Worm (Caenorhabditis elegans): ENCODE results near the gene larp-1.
"Not testable (repeated sequence)": the region's sequence is repeated elsewhere in the genome, so short reads cannot be mapped to it uniquely, and the experiment has no call there.

The larp-1 gene

ce11 chrIII:4998111-4998859, 19.2 kb downstream of the larp-1 start, which contains the start of gene tmem-131 (continued):
- TF ChIP-seq unc-62 (GFP tag; optimal IDR thresholded peaks at IDR 0.05 in 1 of 2) (peak in 1 of 2 experiments; percentile 90), unc-62 (tag; optimal IDR thresholded peaks at IDR 0.05) (no peak), nhr-25 (tag; optimal IDR thresholded peaks at IDR 0.05; ENCODE audit: borderline replicate concordance, insufficient read depth) (peak; percentile 63), nhr-28 (tag; optimal IDR thresholded peaks at IDR 0.05) (peak; percentile 53), hlh-11 (tag; optimal IDR thresholded peaks at IDR 0.05) (peak; percentile 60), ztf-11 (tag; optimal IDR thresholded peaks at IDR 0.05) (no peak)

DNA sequence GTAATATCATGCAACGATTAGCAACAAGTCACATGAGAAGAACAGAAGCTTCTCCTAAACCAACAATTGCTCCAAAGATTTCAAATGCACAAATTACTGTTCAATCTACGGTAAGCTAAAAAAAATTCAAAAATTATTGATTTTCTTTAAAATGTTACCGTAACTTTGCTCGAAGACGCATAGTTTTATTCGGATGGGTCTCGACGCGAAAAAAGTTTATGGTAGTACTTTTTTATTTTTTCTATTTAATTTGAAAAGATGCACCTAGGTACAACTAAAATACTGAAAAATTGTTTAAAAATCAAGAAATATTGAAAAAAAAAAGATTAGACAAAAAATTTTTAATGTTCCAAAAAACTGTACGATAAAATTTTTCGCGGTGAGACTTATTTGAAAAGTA, 29.8 kb downstream of the larp-1 start:
- TF ChIP-seq mxl-2 (GFP tag; conservative IDR thresholded peaks at IDR 0.05) (no peak), snpc-1.2 (GFP tag; IDR thresholded peaks at IDR 0.05) (no peak), lsy-2 (tag; optimal IDR thresholded peaks at IDR 0.05) (peak in 1 of 2 experiments; percentile 4), dpl-1 (GFP tag; optimal IDR thresholded peaks at IDR 0.05) (no peak)

DNA sequence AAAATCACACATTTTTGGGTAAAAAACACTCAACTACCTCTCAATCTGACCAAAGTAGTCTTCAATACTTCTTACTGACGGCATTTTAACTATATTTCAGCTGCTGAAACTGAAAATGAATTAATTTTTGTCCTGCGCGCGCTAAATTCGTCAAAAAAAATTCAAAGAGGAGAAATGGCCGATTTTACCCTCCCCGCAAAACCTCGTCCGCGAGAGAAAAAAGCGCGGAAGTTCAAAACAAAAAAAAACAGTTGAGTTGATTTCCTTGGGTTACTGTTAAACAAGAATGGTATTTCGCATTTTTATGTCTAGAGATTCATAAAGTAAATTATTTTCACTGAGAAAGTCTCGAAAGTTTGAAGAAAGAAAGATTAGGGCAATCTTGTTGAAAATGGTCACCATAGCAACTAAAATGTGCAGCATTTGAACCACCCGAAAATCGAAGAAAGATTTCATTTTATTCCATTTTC, 30.6 kb downstream of the larp-1 start, which contains the start of the genes C27F2.10 and wdr-60:
TSS of gene C27F2.10 (minus strand) at position 109 of the 470 bp plus-strand sequence.
TSS of gene wdr-60 (plus strand) at position 420 of the 470 bp plus-strand sequence.
- peak in 1 of 2 experiments; percentile 31 for TF ChIP-seq hif-1 (tag; optimal IDR thresholded peaks at IDR 0.05)
- no peak for TF ChIP-seq Y75B8A.6 (GFP tag; IDR thresholded peaks at IDR 0.05)
- TF ChIP-seq mes-2 (tag; optimal IDR thresholded peaks at IDR 0.05; ENCODE audit: poor library complexity, severe bottlenecking), result peak; percentile 92
- TF ChIP-seq lsy-2 (tag; optimal IDR thresholded peaks at IDR 0.05), result peak in 1 of 2 experiments; percentile 4
- TF ChIP-seq dpl-1 (GFP tag; optimal IDR thresholded peaks at IDR 0.05), result peak; percentile 82

DNA sequence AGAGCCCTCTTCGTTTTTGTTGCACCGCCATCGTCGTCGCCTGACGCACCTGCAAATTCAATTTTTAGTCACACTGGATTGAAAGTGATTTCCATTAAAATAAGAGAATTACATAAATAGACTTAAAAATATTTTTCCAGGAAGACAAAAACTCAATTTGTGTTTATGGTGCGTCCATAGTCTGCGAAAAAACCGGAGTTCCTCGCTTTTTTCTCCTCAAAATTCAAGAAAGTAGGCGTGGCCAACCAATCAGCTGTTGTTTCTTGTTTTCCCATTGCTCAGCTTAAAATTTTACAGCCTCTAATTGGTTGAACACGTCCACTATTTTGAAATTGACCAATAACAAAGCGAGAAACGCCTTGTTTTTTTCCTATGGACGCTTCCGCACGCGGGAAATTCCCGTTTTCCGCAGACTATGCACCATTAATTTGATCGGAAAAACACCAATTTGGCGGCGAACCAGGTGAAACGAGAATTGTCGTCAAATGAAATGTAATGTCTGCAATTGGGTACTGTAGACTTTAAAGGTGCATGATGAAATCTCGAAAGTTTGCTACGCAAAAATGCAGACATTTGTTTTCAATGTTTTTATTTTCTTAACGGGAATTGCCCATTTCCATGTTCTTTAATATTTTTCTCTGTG, 32.9 kb downstream of the larp-1 start, which contains the start of gene C27F2.7:
TSS of gene C27F2.7 (minus strand) at position 51 of the 643 bp plus-strand sequence.
- TF ChIP-seq F49E8.2 (tag; optimal IDR thresholded peaks at IDR 0.05; ENCODE audit: borderline replicate concordance) (peak; percentile 11), dmd-6 (GFP tag; IDR thresholded peaks at IDR 0.05) (no peak), daf-12 (tag; optimal IDR thresholded peaks at IDR 0.05) (no peak), Y48G9A.11 (GFP tag; IDR thresholded peaks at IDR 0.05) (peak; percentile 35; the same call in 1 of the 2 replicates), arid-1 (GFP tag; conservative IDR thresholded peaks at IDR 0.05) (no peak), unc-130 (GFP tag; optimal IDR thresholded peaks at IDR 0.05) (peak; percentile 41)

ce11 chrIII:4983961-4984360, 33.5 kb downstream of the larp-1 start:
- TF ChIP-seq ceh-44 (GFP tag; IDR thresholded peaks at IDR 0.05), result no peak
- peak in 1 of 2 experiments; percentile 92 for TF ChIP-seq unc-62 (GFP tag; optimal IDR thresholded peaks at IDR 0.05 in 1 of 2)
- TF ChIP-seq unc-62 (tag; optimal IDR thresholded peaks at IDR 0.05), result no peak

DNA sequence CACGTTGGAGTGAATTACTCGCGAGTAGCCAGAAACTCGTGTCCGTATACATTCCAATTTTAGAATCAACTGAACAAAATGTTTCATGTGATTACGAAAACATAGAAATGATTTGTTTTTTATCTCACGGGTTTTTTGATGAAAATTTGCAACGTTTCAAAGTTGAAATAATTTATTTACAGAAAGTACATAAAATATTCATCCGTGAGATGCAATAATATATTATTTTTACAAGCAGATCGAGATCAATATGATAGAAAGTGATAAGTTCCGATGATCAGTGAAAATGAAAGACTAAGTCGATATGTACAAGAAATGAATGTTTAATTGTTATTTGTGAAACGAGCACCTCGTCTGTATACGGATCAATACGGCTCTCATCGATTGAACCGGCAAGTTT, 37.1 kb downstream of the larp-1 start, which contains the start of gene C27F2.6:
TSS of gene C27F2.6 (minus strand) at position 101 of the 400 bp plus-strand sequence.
- TF ChIP-seq madf-9 (GFP tag; conservative IDR thresholded peaks at IDR 0.05); ZK546.5 (tag; optimal IDR thresholded peaks at IDR 0.05); zip-11 (GFP tag; IDR thresholded peaks at IDR 0.05): not testable (repeated sequence)

DNA sequence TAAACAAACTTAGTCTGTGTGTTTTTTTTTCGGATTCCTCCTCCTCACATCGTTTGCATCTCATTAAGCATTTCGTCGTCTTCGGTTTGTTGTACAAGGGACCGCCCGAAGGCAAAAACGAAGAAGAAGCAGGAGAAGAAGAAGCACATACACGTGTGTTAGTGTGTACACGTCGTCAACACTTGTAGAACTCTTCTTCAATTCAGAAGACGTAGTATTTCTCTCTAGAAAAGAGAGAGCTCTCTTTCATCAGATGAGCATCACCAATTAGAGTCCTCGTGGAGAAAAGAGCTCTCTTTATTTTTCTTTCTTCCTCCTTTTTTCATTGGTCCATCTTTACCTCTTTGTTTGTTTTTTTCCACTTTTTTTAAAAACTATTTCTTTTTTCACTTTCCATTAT, 49.3 kb downstream of the larp-1 start:
- TF ChIP-seq Y75B8A.6 (GFP tag; IDR thresholded peaks at IDR 0.05) (no peak), ctbp-1 (GFP tag; IDR thresholded peaks at IDR 0.05) (0 out of 2 replicates have a peak, but pooled peaks have one; percentile 22), mdl-1 (tag; optimal IDR thresholded peaks at IDR 0.05) (peak in 1 of 2 experiments; percentile 53)
